Worm (Caenorhabditis elegans): ENCODE data around the gene C52G5.2.

The C52G5.2 gene

DNA sequence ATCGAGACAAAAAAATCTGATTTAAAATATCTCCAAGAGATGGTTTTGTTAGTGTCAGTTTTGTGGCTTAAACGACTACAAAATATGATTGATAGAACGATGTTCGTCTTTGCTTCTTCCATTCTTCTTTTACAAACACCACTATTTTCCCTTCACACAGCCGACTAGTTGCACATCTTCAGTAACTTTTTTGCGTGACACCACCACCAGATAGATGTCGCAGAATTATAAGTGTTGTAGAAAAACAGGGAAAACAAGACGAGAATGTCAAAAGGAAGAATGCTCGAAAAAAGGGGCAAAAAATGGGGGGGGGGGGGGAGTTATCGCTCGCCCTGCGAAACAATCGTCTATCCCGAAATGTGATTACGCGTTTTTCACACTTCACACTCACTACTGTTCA is 16.3 kb upstream of the C52G5.2 start:
- TF ChIP-seq mec-3 (tag; optimal IDR thresholded peaks at IDR 0.05; ENCODE audit: borderline replicate concordance) (no peak), ama-1 (optimal IDR thresholded peaks at IDR 0.05) (no peak), K02D7.2 (tag; optimal IDR thresholded peaks at IDR 0.05) (no peak), ceh-24 (tag; optimal IDR thresholded peaks at IDR 0.05) (no peak), C38D4.7 (GFP tag; optimal IDR thresholded peaks at IDR 0.05) (no peak), nhr-232 (tag; optimal IDR thresholded peaks at IDR 0.05) (no peak), pax-1 (tag; optimal IDR thresholded peaks at IDR 0.05) (no peak), rnt-1 (tag; optimal IDR thresholded peaks at IDR 0.05) (no peak), ceh-18 (tag; optimal IDR thresholded peaks at IDR 0.05) (no peak), ztf-16 (tag; optimal IDR thresholded peaks at IDR 0.05) (no peak), hlh-13 (GFP tag; optimal IDR thresholded peaks at IDR 0.05) (no peak), pha-4 (tag; optimal IDR thresholded peaks at IDR 0.05) (no peak), unc-42 (tag; optimal IDR thresholded peaks at IDR 0.05) (no peak), ets-4 (tag; optimal IDR thresholded peaks at IDR 0.05) (no peak), hlh-8 (tag; optimal IDR thresholded peaks at IDR 0.05) (no peak), dve-1 (tag; optimal IDR thresholded peaks at IDR 0.05) (no peak)

ce11 chrX:12827741-12828408 is 15.2 kb upstream of the C52G5.2 start:
- no peak for TF ChIP-seq tbx-2 (tag; optimal IDR thresholded peaks at IDR 0.05)
- TF ChIP-seq ceh-9 (tag; optimal IDR thresholded peaks at IDR 0.05), result no peak

- TF ChIP-seq elt-2 (tag; optimal IDR thresholded peaks at IDR 0.05) (no peak), fkh-10 (GFP tag; optimal IDR thresholded peaks at IDR 0.05) (no peak)
These were observed 14.1 kb upstream of the C52G5.2 start for ce11 chrX:12829055-12829454.

DNA sequence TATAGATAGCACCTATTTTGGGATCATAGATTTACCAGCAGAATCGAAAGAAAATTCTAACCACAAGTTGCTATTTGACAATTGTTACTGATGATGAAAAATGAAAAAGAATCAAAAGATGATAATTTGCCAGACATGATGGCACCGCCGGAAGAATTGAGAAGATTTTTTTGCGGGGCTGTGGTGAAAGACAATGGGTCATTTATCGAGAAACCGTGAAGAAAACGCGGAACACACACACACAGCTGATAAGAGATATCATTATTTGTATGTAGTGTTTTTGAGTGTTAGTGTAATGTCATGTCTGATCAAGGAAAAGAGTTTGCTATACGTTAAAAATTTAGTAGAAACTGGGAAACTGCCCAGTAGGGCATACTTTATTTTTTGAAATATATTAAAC is 8.3 kb upstream of the C52G5.2 start:
- TF ChIP-seq elt-2 (tag; optimal IDR thresholded peaks at IDR 0.05) (peak; percentile 35), Y22D7AL.16 (tag; optimal IDR thresholded peaks at IDR 0.05) (no peak), ceh-9 (tag; optimal IDR thresholded peaks at IDR 0.05) (no peak), ceh-2 (tag; optimal IDR thresholded peaks at IDR 0.05) (no peak), pat-9 (tag; optimal IDR thresholded peaks at IDR 0.05) (no peak), zip-5 (tag; optimal IDR thresholded peaks at IDR 0.05) (no peak)

ce11 chrX:12843530-12843929 is 419 bp downstream of the C52G5.2 start:
- TF ChIP-seq fax-1 (tag; optimal IDR thresholded peaks at IDR 0.05) (no peak), hlh-13 (GFP tag; optimal IDR thresholded peaks at IDR 0.05) (no peak), Y22D7AL.16 (tag; optimal IDR thresholded peaks at IDR 0.05) (peak; percentile 20), ceh-2 (tag; optimal IDR thresholded peaks at IDR 0.05) (no peak), C08G9.2 (tag; optimal IDR thresholded peaks at IDR 0.05) (peak; percentile 27), C38D4.7 (GFP tag; optimal IDR thresholded peaks at IDR 0.05) (peak; percentile 38), hlh-30 (tag; optimal IDR thresholded peaks at IDR 0.05; ENCODE audit: insufficient read depth) (peak; percentile 5), hlh-6 (tag; optimal IDR thresholded peaks at IDR 0.05) (peak; percentile 50), K02D7.2 (tag; optimal IDR thresholded peaks at IDR 0.05) (peak; percentile 11), lin-11 (tag; optimal IDR thresholded peaks at IDR 0.05) (peak; percentile 17), sox-4 (tag; optimal IDR thresholded peaks at IDR 0.05) (peak; percentile 9), unc-3 (GFP tag; conservative IDR thresholded peaks at IDR 0.05) (0 out of 2 replicates have a peak, but pooled peaks have one; percentile 16), unc-3 (tag; optimal IDR thresholded peaks at IDR 0.05) (no peak), elt-2 (tag; optimal IDR thresholded peaks at IDR 0.05) (peak; percentile 59), gmeb-2 (tag; optimal IDR thresholded peaks at IDR 0.05) (peak; percentile 31), sdc-2 (tag; optimal IDR thresholded peaks at IDR 0.05) (peak; percentile 30), nhr-232 (tag; optimal IDR thresholded peaks at IDR 0.05) (peak; percentile 33), unc-86 (tag; optimal IDR thresholded peaks at IDR 0.05) (peak; percentile 13), T23F11.4 (GFP tag; optimal IDR thresholded peaks at IDR 0.05) (no peak), ceh-18 (tag; optimal IDR thresholded peaks at IDR 0.05) (no peak), ceh-6 (GFP tag; optimal IDR thresholded peaks at IDR 0.05) (peak; percentile 14), pat-9 (tag; optimal IDR thresholded peaks at IDR 0.05) (peak; percentile 47)

All from whole organism, late embryonic.